Worm (Caenorhabditis elegans) whole organism, late embryonic: ENCODE data around the gene F13B6.2.

Experiments used
- C38D4.7 ChIP-seq: fragments of 200-800 bp; sonication (Bioruptor generic); optimal IDR thresholded peaks from 2 replicates; lab custom pipeline; 2018; ENCODE audit warnings: mild to moderate bottlenecking, missing genetic modification characterization, moderate library complexity, missing compliant biosample characterization
- ama-1 ChIP-seq: fragments of 150-350 bp; optimal IDR thresholded peaks from 2 replicates; lab custom pipeline; 2014

ce11 chrIV:7501337-7501736 is 41.2 kb upstream of the F13B6.2 start, which contains the start of gene F55G1.15:
- no peak for TF ChIP-seq C38D4.7 (GFP tag; lab: Kevin White, UChicago)
- no peak for TF ChIP-seq ama-1
